Fruit fly (Drosophila melanogaster): ENCODE data around the gene CG8312.

CG8312 gene

dm6 chr3R:9581973-9582372 is 9.1 kb upstream of the CG8312 start:
- TF ChIP-seq Sp1 (GFP tag; optimal IDR thresholded peaks at IDR 0.05): no peak
- no peak for TF ChIP-seq OdsH (GFP tag; optimal IDR thresholded peaks at IDR 0.05)
- TF ChIP-seq usp (GFP tag; optimal IDR thresholded peaks at IDR 0.05): no peak
- TF ChIP-seq pan (optimal IDR thresholded peaks at IDR 0.05): no peak
- no peak for TF ChIP-seq br (GFP tag; optimal IDR thresholded peaks at IDR 0.05)
- no peak for TF ChIP-seq tai (GFP tag; optimal IDR thresholded peaks at IDR 0.05)
- TF ChIP-seq Vsx2 (GFP tag; optimal IDR thresholded peaks at IDR 0.05; ENCODE audit: partially characterized antibody): no peak

dm6 chr3R:9583122-9583521 is 8.0 kb upstream of the CG8312 start, which contains the start of gene CG33654:
TSS of gene CG33654 (minus strand) at chr3R:9583222.
- TF ChIP-seq psq (GFP tag; optimal IDR thresholded peaks at IDR 0.05): no peak
- no peak for TF ChIP-seq fru (GFP tag; optimal IDR thresholded peaks at IDR 0.05)
- TF ChIP-seq dmrt93B (GFP tag; optimal IDR thresholded peaks at IDR 0.05): no peak
- TF ChIP-seq Abd-B (GFP tag; optimal IDR thresholded peaks at IDR 0.05): no peak
- no peak for TF ChIP-seq Dfd (GFP tag; optimal IDR thresholded peaks at IDR 0.05)
- TF ChIP-seq Hr78 (GFP tag; optimal IDR thresholded peaks at IDR 0.05): no peak
- TF ChIP-seq Rel (GFP tag; optimal IDR thresholded peaks at IDR 0.05): no peak
- no peak for TF ChIP-seq Rel (tag; optimal IDR thresholded peaks at IDR 0.05)

- TF ChIP-seq h (GFP tag; optimal IDR thresholded peaks at IDR 0.05) (peak; percentile 71), tai (GFP tag; optimal IDR thresholded peaks at IDR 0.05) (no peak), jim (GFP tag; optimal IDR thresholded peaks at IDR 0.05) (no peak), sage (GFP tag; optimal IDR thresholded peaks at IDR 0.05) (peak; percentile 52), CG9705 (GFP tag; optimal IDR thresholded peaks at IDR 0.05) (peak; percentile 28), GATAd (GFP tag; optimal IDR thresholded peaks at IDR 0.05) (peak; percentile 38), Jra (GFP tag; optimal IDR thresholded peaks at IDR 0.05) (peak; percentile 72), Hnf4 (GFP tag; optimal IDR thresholded peaks at IDR 0.05) (no peak), Vsx2 (GFP tag; optimal IDR thresholded peaks at IDR 0.05; ENCODE audit: partially characterized antibody) (no peak), Abd-B (GFP tag; optimal IDR thresholded peaks at IDR 0.05) (no peak), Dfd (GFP tag; optimal IDR thresholded peaks at IDR 0.05) (no peak), CG32264 (GFP tag; optimal IDR thresholded peaks at IDR 0.05) (peak; percentile 46), pan (optimal IDR thresholded peaks at IDR 0.05) (no peak), rgr (GFP tag; optimal IDR thresholded peaks at IDR 0.05) (peak; percentile 68), sv (GFP tag; optimal IDR thresholded peaks at IDR 0.05) (peak; percentile 36), woc (GFP tag; optimal IDR thresholded peaks at IDR 0.05) (peak; percentile 91), Dif (GFP tag; optimal IDR thresholded peaks at IDR 0.05; ENCODE audit: partially characterized antibody) (no peak), dmrt93B (GFP tag; optimal IDR thresholded peaks at IDR 0.05) (peak; percentile 14), brk (GFP tag; optimal IDR thresholded peaks at IDR 0.05) (no peak), dl (GFP tag; optimal IDR thresholded peaks at IDR 0.05; ENCODE audit: insufficient read depth in 1 of 2, partially characterized antibody in 2 of 2) (no peak), fru (GFP tag; optimal IDR thresholded peaks at IDR 0.05) (no peak), Rel (GFP tag; optimal IDR thresholded peaks at IDR 0.05) (no peak), Rel (tag; optimal IDR thresholded peaks at IDR 0.05) (peak; percentile 33), HLH106 (tag; optimal IDR thresholded peaks at IDR 0.05) (peak; percentile 59), lola (GFP tag; optimal IDR thresholded peaks at IDR 0.05) (no peak), br (GFP tag; optimal IDR thresholded peaks at IDR 0.05) (peak; percentile 60), foxo (GFP tag; optimal IDR thresholded peaks at IDR 0.05) (peak in 1 of 2 experiments; percentile 66), psq (GFP tag; optimal IDR thresholded peaks at IDR 0.05) (peak; percentile 35), usp (GFP tag; optimal IDR thresholded peaks at IDR 0.05) (no peak), N (GFP tag; optimal IDR thresholded peaks at IDR 0.05) (no peak), dsf (GFP tag; optimal IDR thresholded peaks at IDR 0.05; ENCODE audit: borderline replicate concordance) (peak; percentile 33), Sp1 (GFP tag; optimal IDR thresholded peaks at IDR 0.05) (peak; percentile 32), Hr83 (GFP tag; optimal IDR thresholded peaks at IDR 0.05; ENCODE audit: poor library complexity, severe bottlenecking) (peak; percentile 83), Myc (optimal IDR thresholded peaks at IDR 0.05) (peak; percentile 89), Mio (GFP tag; optimal IDR thresholded peaks at IDR 0.05) (no peak), CrebA (GFP tag; optimal IDR thresholded peaks at IDR 0.05; ENCODE audit: borderline replicate concordance) (no peak), Hr78 (GFP tag; optimal IDR thresholded peaks at IDR 0.05) (no peak), ey (GFP tag; optimal IDR thresholded peaks at IDR 0.05) (peak; percentile 53), OdsH (GFP tag; optimal IDR thresholded peaks at IDR 0.05) (no peak)
These were observed 4.4 kb upstream of the CG8312 start, which contains the start of gene P58IPK for dm6 chr3R:9586663-9587248. TSS of gene P58IPK (plus strand) at chr3R:9586942.

Measured in whole organism, wandering third instar larva.